Worm (Caenorhabditis elegans): Measurements from ENCODE around the gene nhr-260.

- TF ChIP-seq pros-1 (tag; optimal IDR thresholded peaks at IDR 0.05) (no peak), fkh-10 (GFP tag; optimal IDR thresholded peaks at IDR 0.05) (no peak), nfya-1 (tag; optimal IDR thresholded peaks at IDR 0.05) (no peak), sdc-2 (tag; optimal IDR thresholded peaks at IDR 0.05) (no peak), ceh-31 (tag; optimal IDR thresholded peaks at IDR 0.05) (no peak)
Measured at ce11 chrV:1487262-1487661, 24.2 kb downstream of the nhr-260 start.

Data from whole organism, late embryonic.